Fruit fly (Drosophila melanogaster) whole organism, embryonic: Measurements from ENCODE around the gene PpD6.

Experiments
- Atf6 ChIP-seq: fragments of 200-800 bp; sonication (Bioruptor generic); IDR thresholded peaks from 2 replicates; pipeline ENCODE4 v1.3.6; 2022; ENCODE audit warnings: missing biosample characterization, missing genetic modification characterization
- BEAF-32 ChIP-seq: fragments of 200-800 bp; sonication (Bioruptor generic); optimal IDR thresholded peaks from 3 replicates; lab custom pipeline; 2017; ENCODE audit warnings: missing biosample characterization, missing genetic modification characterization, mild to moderate bottlenecking, moderate library complexity, missing genetic modification reagents
- CG10565 ChIP-seq: fragments of 200-800 bp; sonication (Bioruptor generic); optimal IDR thresholded peaks from 3 replicates; lab custom pipeline; 2016; ENCODE audit warnings: missing biosample characterization, mild to moderate bottlenecking, missing genetic modification characterization
- CG11504 ChIP-seq: fragments of 200-800 bp; sonication (Bioruptor generic); optimal IDR thresholded peaks from 3 replicates; lab custom pipeline; 2019; ENCODE audit warnings: missing biosample characterization, mild to moderate bottlenecking, missing genetic modification characterization, moderate library complexity
- CG12155 ChIP-seq: fragments of 200-800 bp; sonication (Bioruptor generic); optimal IDR thresholded peaks from 3 replicates; lab custom pipeline; 2016; ENCODE audit warnings: missing biosample characterization, missing genetic modification characterization
- CG12391 ChIP-seq: fragments of 200-800 bp; sonication (Bioruptor generic); optimal IDR thresholded peaks from 3 replicates; lab custom pipeline; 2018; ENCODE audit warnings: missing biosample characterization, mild to moderate bottlenecking, missing genetic modification characterization, moderate library complexity
- CG12769 ChIP-seq: fragments of 200-800 bp; sonication (Bioruptor generic); optimal IDR thresholded peaks from 2 replicates; lab custom pipeline; 2019; ENCODE audit warnings: missing biosample characterization, mild to moderate bottlenecking, missing genetic modification characterization, moderate library complexity
- CG13296 ChIP-seq: fragments of 200-800 bp; sonication (Bioruptor generic); optimal IDR thresholded peaks from 3 replicates; lab custom pipeline; 2018; ENCODE audit warnings: missing biosample characterization, mild to moderate bottlenecking, missing genetic modification characterization
- CG1603 ChIP-seq: fragments of 200-800 bp; sonication (Bioruptor generic); optimal IDR thresholded peaks from 2 replicates; lab custom pipeline; 2019; ENCODE audit warnings: missing biosample characterization, mild to moderate bottlenecking, missing genetic modification characterization, moderate library complexity
- CG17186 ChIP-seq: fragments of 200-800 bp; sonication (Bioruptor generic); optimal IDR thresholded peaks from 3 replicates; lab custom pipeline; 2017; ENCODE audit warnings: missing biosample characterization, missing genetic modification reagents, missing genetic modification characterization
- CG30020 ChIP-seq: fragments of 200-800 bp; optimal IDR thresholded peaks from 2 replicates; lab custom pipeline; 2019; ENCODE audit warnings: missing biosample characterization, mild to moderate bottlenecking, missing genetic modification characterization, moderate library complexity
- CG3163 ChIP-seq: fragments of 200-800 bp; sonication (Bioruptor generic); optimal IDR thresholded peaks from 3 replicates; lab custom pipeline; 2016; ENCODE audit warnings: missing biosample characterization, missing genetic modification characterization
- CG42726 ChIP-seq: fragments of 200-800 bp; sonication (Bioruptor generic); IDR thresholded peaks from 2 replicates; pipeline ENCODE4 v1.3.6; 2022; ENCODE audit warnings: missing biosample characterization, missing genetic modification characterization; ENCODE audit not compliant: partially characterized antibody
- CG4617 ChIP-seq: fragments of 200-800 bp; sonication (Bioruptor generic); optimal IDR thresholded peaks from 3 replicates; lab custom pipeline; 2016; ENCODE audit warnings: missing biosample characterization, missing genetic modification characterization, borderline replicate concordance
- CG9797 ChIP-seq: fragments of 200-800 bp; sonication (Bioruptor generic); optimal IDR thresholded peaks from 3 replicates; lab custom pipeline; 2018; ENCODE audit warnings: missing biosample characterization, mild to moderate bottlenecking, missing genetic modification characterization
- CoRest ChIP-seq: fragments of 200-800 bp; sonication (Bioruptor generic); optimal IDR thresholded peaks from 3 replicates; lab custom pipeline; 2018; ENCODE audit warnings: missing biosample characterization, mild to moderate bottlenecking, missing genetic modification characterization, moderate library complexity
- Dll ChIP-seq: fragments of 200-800 bp; sonication (Bioruptor generic); IDR thresholded peaks from 4 replicates; pipeline ENCODE4 v1.3.6; 2022; ENCODE audit warnings: missing biosample characterization, missing genetic modification characterization; ENCODE audit not compliant: partially characterized antibody
- Doc3 ChIP-seq: fragments of 200-800 bp; sonication (Bioruptor generic); IDR thresholded peaks from 3 replicates; pipeline ENCODE4 v1.3.6; 2022; ENCODE audit warnings: missing biosample characterization, missing genetic modification characterization; ENCODE audit not compliant: partially characterized antibody
- ERR ChIP-seq: fragments of 200-800 bp; sonication (Bioruptor generic); optimal IDR thresholded peaks from 2 replicates; lab custom pipeline; 2016; ENCODE audit warnings: missing biosample characterization, missing genetic modification characterization
- HLH54F ChIP-seq: fragments of 200-800 bp; sonication (Bioruptor generic); optimal IDR thresholded peaks from 3 replicates; lab custom pipeline; 2016; ENCODE audit warnings: missing biosample characterization, missing genetic modification characterization
- HmgD ChIP-seq: fragments of 200-800 bp; sonication (Bioruptor generic); optimal IDR thresholded peaks from 3 replicates; lab custom pipeline; 2016; ENCODE audit warnings: missing biosample characterization, missing genetic modification characterization
- Lhr ChIP-seq: fragments of 200-800 bp; sonication (Bioruptor generic); optimal IDR thresholded peaks from 3 replicates; lab custom pipeline; 2017; ENCODE audit warnings: mild to moderate bottlenecking, missing biosample characterization, missing genetic modification reagents, missing genetic modification characterization
- Myb ChIP-seq: fragments of 200-800 bp; sonication (Bioruptor generic); optimal IDR thresholded peaks from 2 replicates; lab custom pipeline; 2016; ENCODE audit warnings: missing biosample characterization, missing genetic modification characterization
- NC2α ChIP-seq: fragments of 200-800 bp; sonication (Bioruptor generic); optimal IDR thresholded peaks from 2 replicates; lab custom pipeline; 2016; ENCODE audit warnings: missing biosample characterization, missing genetic modification characterization
- NK7.1 ChIP-seq: fragments of 200-800 bp; sonication (Bioruptor generic); optimal IDR thresholded peaks from 3 replicates; lab custom pipeline; 2016; ENCODE audit warnings: missing biosample characterization, missing genetic modification characterization
- Opbp ChIP-seq: fragments of 200-800 bp; sonication (Bioruptor generic); IDR thresholded peaks from 3 replicates; pipeline ENCODE4 v1.3.6; 2022; ENCODE audit warnings: missing biosample characterization, missing genetic modification characterization; ENCODE audit not compliant: partially characterized antibody
- Scr ChIP-seq: fragments of 200-800 bp; sonication (Bioruptor generic); IDR thresholded peaks from 2 replicates; pipeline ENCODE4 v1.3.6; 2022; ENCODE audit warnings: missing biosample characterization, missing genetic modification characterization; ENCODE audit not compliant: partially characterized antibody
- Six4 ChIP-seq: fragments of 200-800 bp; sonication (Bioruptor generic); optimal IDR thresholded peaks from 2 replicates; lab custom pipeline; 2016; ENCODE audit warnings: missing biosample characterization, missing genetic modification characterization
- Stat92E ChIP-seq, 3 experiments: fragments of >200 bp in 2 of 3; fragments of 200-800 bp in 1 of 3; sonication (Bioruptor generic) in 1 of 3; optimal IDR thresholded peaks; 2 replicates each; lab custom pipeline; 2017 to 2019; ENCODE audit warnings: missing biosample characterization in 3 of 3, missing genetic modification characterization in 3 of 3, mild to moderate bottlenecking in 1 of 3, moderate library complexity in 1 of 3
- Taf1 ChIP-seq: fragments of 200-800 bp; sonication (Bioruptor generic); IDR thresholded peaks from 2 replicates; pipeline ENCODE4 v1.3.6; 2022; ENCODE audit warnings: missing biosample characterization, missing genetic modification characterization
- abd-A ChIP-seq: fragments of 200-800 bp; sonication (Bioruptor generic); optimal IDR thresholded peaks from 3 replicates; lab custom pipeline; 2019; ENCODE audit warnings: missing biosample characterization, mild to moderate bottlenecking, missing genetic modification characterization, moderate library complexity
- al ChIP-seq: fragments of 200-800 bp; sonication (Bioruptor generic); IDR thresholded peaks from 2 replicates; pipeline ENCODE4 v1.3.6; 2022; ENCODE audit warnings: missing biosample characterization, missing genetic modification characterization
- aop ChIP-seq: fragments of 200-800 bp; sonication (Bioruptor generic); IDR thresholded peaks from 2 replicates; pipeline ENCODE4 v1.3.6; 2022; ENCODE audit warnings: missing biosample characterization, missing genetic modification characterization
- ato ChIP-seq: fragments of 200-800 bp; sonication (Bioruptor generic); IDR thresholded peaks from 2 replicates; pipeline ENCODE4 v1.3.6; 2022; ENCODE audit warnings: missing biosample characterization, missing genetic modification characterization; ENCODE audit not compliant: partially characterized antibody
- bbx ChIP-seq: fragments of 200-800 bp; sonication (Bioruptor generic); IDR thresholded peaks from 2 replicates; pipeline ENCODE4 v1.3.6; 2022; ENCODE audit warnings: missing biosample characterization, missing genetic modification characterization; ENCODE audit not compliant: partially characterized antibody
- cg ChIP-seq: fragments of 200-800 bp; sonication (Bioruptor generic); optimal IDR thresholded peaks from 3 replicates; lab custom pipeline; 2019; ENCODE audit warnings: missing biosample characterization, mild to moderate bottlenecking, missing genetic modification characterization, moderate library complexity
- emc ChIP-seq: fragments of 200-800 bp; sonication (Bioruptor generic); optimal IDR thresholded peaks from 2 replicates; lab custom pipeline; 2016; ENCODE audit warnings: missing biosample characterization, missing genetic modification characterization
- ewg ChIP-seq: fragments of 200-800 bp; sonication (Bioruptor generic); optimal IDR thresholded peaks from 3 replicates; lab custom pipeline; 2017; ENCODE audit warnings: mild to moderate bottlenecking, missing biosample characterization, missing genetic modification reagents, missing genetic modification characterization
- ftz-f1 ChIP-seq: fragments of 200-800 bp; sonication (Bioruptor generic); optimal IDR thresholded peaks from 2 replicates; lab custom pipeline; 2016; ENCODE audit warnings: missing biosample characterization, missing genetic modification characterization
- gem ChIP-seq: fragments of 200-800 bp; sonication (Bioruptor generic); optimal IDR thresholded peaks from 2 replicates; lab custom pipeline; 2019; ENCODE audit warnings: missing biosample characterization, mild to moderate bottlenecking, missing genetic modification characterization, moderate library complexity
- gro ChIP-seq: fragments of 200-800 bp; sonication (Bioruptor generic); optimal IDR thresholded peaks from 2 replicates; lab custom pipeline; 2016; ENCODE audit warnings: missing biosample characterization, missing genetic modification characterization
- klu ChIP-seq: fragments of 200-800 bp; sonication (Bioruptor generic); IDR thresholded peaks from 2 replicates; pipeline ENCODE4 v1.3.6; 2022; ENCODE audit warnings: missing biosample characterization, missing genetic modification characterization
- lola ChIP-seq, 3 experiments: fragments of >200 bp in 2 of 3; fragments of 200-800 bp in 1 of 3; sonication (Bioruptor generic) in 1 of 3; optimal IDR thresholded peaks; 2 replicates each; lab custom pipeline; 2017 to 2019; ENCODE audit warnings: missing biosample characterization in 3 of 3, missing genetic modification characterization in 3 of 3, mild to moderate bottlenecking in 1 of 3, moderate library complexity in 1 of 3
- otp ChIP-seq: fragments of 200-800 bp; sonication (Bioruptor generic); IDR thresholded peaks from 3 replicates; pipeline ENCODE4, ENCODE4 v1.3.6; 2022; ENCODE audit warnings: missing biosample characterization, missing genetic modification characterization
- phol ChIP-seq: fragments of 200-800 bp; sonication (Bioruptor generic); optimal IDR thresholded peaks from 3 replicates; lab custom pipeline; 2018; ENCODE audit warnings: missing biosample characterization, mild to moderate bottlenecking, missing genetic modification characterization, moderate library complexity
- pros ChIP-seq: fragments of 200-800 bp; sonication (Bioruptor generic); optimal IDR thresholded peaks from 3 replicates; lab custom pipeline; 2019; ENCODE audit warnings: missing biosample characterization, mild to moderate bottlenecking, missing genetic modification characterization, moderate library complexity
- slp2 ChIP-seq: fragments of 200-800 bp; sonication (Bioruptor generic); optimal IDR thresholded peaks from 2 replicates; lab custom pipeline; 2016; ENCODE audit warnings: missing biosample characterization, missing genetic modification characterization
- tup ChIP-seq: fragments of 200-800 bp; sonication (Bioruptor generic); optimal IDR thresholded peaks from 2 replicates; lab custom pipeline; 2016; ENCODE audit warnings: missing biosample characterization, mild to moderate bottlenecking, missing genetic modification characterization, moderate library complexity
- zen2 ChIP-seq: fragments of 200-800 bp; sonication (Bioruptor generic); IDR thresholded peaks from 3 replicates; pipeline ENCODE4 v1.3.6; 2022; ENCODE audit warnings: missing biosample characterization, missing genetic modification characterization; ENCODE audit not compliant: partially characterized antibody

PpD6 gene

DNA sequence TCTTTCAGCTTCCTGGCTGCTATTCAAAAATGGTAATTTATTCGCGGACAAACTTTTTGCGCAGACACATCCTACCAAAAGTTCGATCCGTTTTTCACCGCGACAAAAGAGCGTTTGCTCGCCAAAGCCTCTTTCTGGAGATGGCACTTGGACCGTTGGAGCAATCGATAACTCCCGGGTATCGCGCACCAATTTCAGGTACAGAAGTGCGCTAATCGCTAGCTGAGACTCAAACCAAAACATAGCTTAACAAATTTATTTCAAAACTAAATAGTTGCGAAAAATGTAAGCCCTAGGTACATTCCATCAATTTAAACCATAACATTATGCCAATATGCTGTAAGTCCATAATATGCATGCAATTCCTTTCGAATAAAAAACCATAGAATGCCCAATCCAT is 35.2 kb downstream of the PpD6 start, which contains the start of gene toc (continued):
- TF ChIP-seq gem (tag; lab: Kevin White, UChicago), result no peak
- no peak for TF ChIP-seq CG4617 (GFP tag; lab: Kevin White, UChicago)
- TF ChIP-seq Six4 (GFP tag; lab: Kevin White, UChicago), result no peak
- TF ChIP-seq CG12769 (tag; lab: Kevin White, UChicago), result peak; percentile 25
- TF ChIP-seq phol (tag; lab: Kevin White, UChicago), result peak; percentile 11
- TF ChIP-seq CG3163 (GFP tag; lab: Kevin White, UChicago), result peak; percentile 75
- no peak for TF ChIP-seq CG9797 (GFP tag; lab: Kevin White, UChicago)
- no peak for TF ChIP-seq pros (GFP tag; lab: Kevin White, UChicago)
- no peak for TF ChIP-seq cg
- peak; percentile 39 for TF ChIP-seq abd-A
- no peak for TF ChIP-seq lola (GFP tag; optimal IDR thresholded peaks at IDR 0.05; lab: Kevin White, UChicago)
- no peak for TF ChIP-seq HLH54F (GFP tag; lab: Kevin White, UChicago)
- TF ChIP-seq Opbp (GFP tag; lab: Robert Waterston, UW), result peak; percentile 90
- TF ChIP-seq klu (GFP tag; lab: Robert Waterston, UW), result no peak
- no peak for TF ChIP-seq al (GFP tag; lab: Robert Waterston, UW)
- TF ChIP-seq BEAF-32 (GFP tag; lab: Kevin White, UChicago), result peak; percentile 83
- TF ChIP-seq NK7.1 (GFP tag; lab: Kevin White, UChicago), result no peak
- TF ChIP-seq zen2 (GFP tag; lab: Robert Waterston, UW), result peak; percentile 84
- TF ChIP-seq CoRest (tag; lab: Kevin White, UChicago), result peak; percentile 43
- TF ChIP-seq CG30020 (tag; lab: Kevin White, UChicago), result no peak
- peak; percentile 84 for TF ChIP-seq Myb
- no peak for TF ChIP-seq aop
- TF ChIP-seq CG12155 (GFP tag; lab: Kevin White, UChicago), result peak; percentile 32
- no peak for TF ChIP-seq ERR (GFP tag; lab: Kevin White, UChicago)
- TF ChIP-seq CG1603 (tag; lab: Kevin White, UChicago), result peak; percentile 73
- TF ChIP-seq gro (GFP tag; lab: Kevin White, UChicago), result peak; percentile 43
- TF ChIP-seq CG11504 (tag; lab: Kevin White, UChicago), result peak; percentile 16
- TF ChIP-seq Dll (GFP tag; lab: Robert Waterston, UW), result peak; percentile 79
- peak; percentile 57 for TF ChIP-seq Lhr (GFP tag; lab: Kevin White, UChicago)
- TF ChIP-seq Atf6, result no peak
- no peak for TF ChIP-seq tup
- TF ChIP-seq CG13296, result no peak
- TF ChIP-seq Taf1, result no peak
- TF ChIP-seq HmgD (GFP tag; lab: Kevin White, UChicago), result peak; percentile 24
- TF ChIP-seq bbx (GFP tag; lab: Robert Waterston, UW), result peak; percentile 94
- peak; percentile 68 for TF ChIP-seq Doc3 (GFP tag; lab: Robert Waterston, UW)
- no peak for TF ChIP-seq slp2 (GFP tag; lab: Kevin White, UChicago)
- peak; percentile 97 for TF ChIP-seq CG17186 (GFP tag; lab: Kevin White, UChicago)
- TF ChIP-seq Stat92E (GFP tag; optimal IDR thresholded peaks at IDR 0.05; lab: Kevin White, UChicago), result no peak
- TF ChIP-seq CG12391 (tag; lab: Kevin White, UChicago), result peak; percentile 21
- TF ChIP-seq ewg (GFP tag; lab: Kevin White, UChicago), result peak; percentile 79
- peak; percentile 80 for TF ChIP-seq Scr (GFP tag; lab: Robert Waterston, UW)
- TF ChIP-seq ftz-f1 (GFP tag; lab: Kevin White, UChicago), result no peak
- no peak for TF ChIP-seq NC2α (GFP tag; lab: Kevin White, UChicago)
- no peak for TF ChIP-seq otp (GFP tag; lab: Robert Waterston, UW)
- TF ChIP-seq CG10565 (GFP tag; lab: Kevin White, UChicago), result no peak
- TF ChIP-seq ato (GFP tag; lab: Robert Waterston, UW), result peak; percentile 79
- peak; percentile 88 for TF ChIP-seq CG42726 (GFP tag; lab: Robert Waterston, UW)
- no peak for TF ChIP-seq emc
